Fruit fly (Drosophila melanogaster): Measurements from ENCODE around the gene CG6761.

CG6761 gene

dm6 chr3L:9718929-9719328 is 15.5 kb upstream of the CG6761 start, which contains the start of the genes CG18178 and CG14174 (continued):
- TF ChIP-seq sens-2 (GFP tag; IDR thresholded peaks at IDR 0.05), result no peak
- TF ChIP-seq pb (GFP tag; optimal IDR thresholded peaks at IDR 0.05), result no peak
- TF ChIP-seq HLH4C (GFP tag; IDR thresholded peaks at IDR 0.05; ENCODE audit: partially characterized antibody), result no peak
- peak; percentile 55 for TF ChIP-seq BtbVII (GFP tag; optimal IDR thresholded peaks at IDR 0.05)
- TF ChIP-seq dysf (GFP tag; IDR thresholded peaks at IDR 0.05), result peak; percentile 68; the same call in 2 of the 3 replicates
- no peak for TF ChIP-seq tio (GFP tag; optimal IDR thresholded peaks at IDR 0.05)
- peak; percentile 75 for TF ChIP-seq HmgZ (tag; optimal IDR thresholded peaks at IDR 0.05)
- peak; percentile 39 for TF ChIP-seq kay (GFP tag; optimal IDR thresholded peaks at IDR 0.05)
- no peak for TF ChIP-seq toy (GFP tag; IDR thresholded peaks at IDR 0.05)
- TF ChIP-seq zen2 (GFP tag; IDR thresholded peaks at IDR 0.05; ENCODE audit: partially characterized antibody), result no peak
- TF ChIP-seq CG16863 (GFP tag; optimal IDR thresholded peaks at IDR 0.05), result no peak
- TF ChIP-seq Gug (GFP tag; IDR thresholded peaks at IDR 0.05), result peak; percentile 13; the same call in 1 of the 4 replicates
- no peak for TF ChIP-seq MESR4 (GFP tag; optimal IDR thresholded peaks at IDR 0.05)
- TF ChIP-seq Tbp (GFP tag; optimal IDR thresholded peaks at IDR 0.05), result no peak
- no peak for TF ChIP-seq Awh (GFP tag; IDR thresholded peaks at IDR 0.05)
- TF ChIP-seq CG12659 (GFP tag; optimal IDR thresholded peaks at IDR 0.05), result peak; percentile 77
- TF ChIP-seq Nf-YC (tag; optimal IDR thresholded peaks at IDR 0.05), result peak; percentile 82
- peak; percentile 33; the same call in 1 of the 2 replicates for TF ChIP-seq unc-4 (GFP tag; IDR thresholded peaks at IDR 0.05; ENCODE audit: partially characterized antibody)
- TF ChIP-seq gcm2 (GFP tag; optimal IDR thresholded peaks at IDR 0.05), result no peak
- peak; percentile 34 for TF ChIP-seq ewg (GFP tag; optimal IDR thresholded peaks at IDR 0.05)
- peak; percentile 49; the same call in 1 of the 3 replicates for TF ChIP-seq CG11695 (GFP tag; IDR thresholded peaks at IDR 0.05)
- no peak for TF ChIP-seq HLH54F (GFP tag; optimal IDR thresholded peaks at IDR 0.05)
- TF ChIP-seq lmd (GFP tag; IDR thresholded peaks at IDR 0.05), result peak; percentile 68
- TF ChIP-seq stwl (tag; optimal IDR thresholded peaks at IDR 0.05), result peak; percentile 35
- TF ChIP-seq E2f1 (GFP tag; IDR thresholded peaks at IDR 0.05), result peak; percentile 59; the same call in 1 of the 2 replicates
- no peak for TF ChIP-seq CG33213 (GFP tag; optimal IDR thresholded peaks at IDR 0.05)
- no peak for TF ChIP-seq pnt (GFP tag; optimal IDR thresholded peaks at IDR 0.05)
- TF ChIP-seq CG34422 (GFP tag; IDR thresholded peaks at IDR 0.05), result peak; percentile 73
- peak; percentile 56; the same call in 1 of the 2 replicates for TF ChIP-seq wor (GFP tag; IDR thresholded peaks at IDR 0.05)
- TF ChIP-seq disco-r (GFP tag; optimal IDR thresholded peaks at IDR 0.05), result no peak
- TF ChIP-seq bcd (GFP tag; optimal IDR thresholded peaks at IDR 0.05), result peak; percentile 65
- peak; percentile 51 for TF ChIP-seq Six4 (GFP tag; optimal IDR thresholded peaks at IDR 0.05)
- peak; percentile 78 for TF ChIP-seq CG3847 (GFP tag; IDR thresholded peaks at IDR 0.05)
- TF ChIP-seq CG16815 (GFP tag; optimal IDR thresholded peaks at IDR 0.05), result peak; percentile 47
- TF ChIP-seq dm (GFP tag; optimal IDR thresholded peaks at IDR 0.05), result peak; percentile 84
- peak; percentile 37 for TF ChIP-seq Spps (tag; optimal IDR thresholded peaks at IDR 0.05)

DNA sequence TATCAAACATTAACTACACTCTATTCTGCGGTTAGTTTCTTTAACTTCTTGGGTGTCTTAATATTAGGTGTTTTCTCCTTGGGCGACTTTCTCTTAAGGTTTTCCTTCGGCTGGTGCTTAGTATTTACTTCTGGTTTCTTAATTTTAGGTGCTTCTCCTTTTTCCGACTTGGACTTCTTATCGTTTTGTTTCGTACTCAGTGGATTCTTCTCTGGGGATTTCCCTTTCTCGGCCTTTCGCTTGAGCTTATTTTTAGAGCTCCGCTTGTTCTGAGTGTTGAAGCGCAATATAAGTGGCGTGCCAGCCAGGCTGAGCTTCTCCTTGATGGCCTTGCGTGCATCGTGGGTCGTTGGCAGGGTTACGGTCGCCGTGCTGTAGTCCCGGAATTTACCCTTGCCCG is 14.4 kb upstream of the CG6761 start:
- no peak for TF ChIP-seq NC2β (GFP tag; optimal IDR thresholded peaks at IDR 0.05)
- no peak for TF ChIP-seq E2f2 (GFP tag; IDR thresholded peaks at IDR 0.05)
- no peak for TF ChIP-seq disco-r (GFP tag; optimal IDR thresholded peaks at IDR 0.05)
- 0 out of 3 replicates have a peak, but pooled peaks have one; percentile 15 for TF ChIP-seq CG7963 (GFP tag; IDR thresholded peaks at IDR 0.05; ENCODE audit: partially characterized antibody)
- no peak for TF ChIP-seq tll (GFP tag; optimal IDR thresholded peaks at IDR 0.05)
- TF ChIP-seq ro (GFP tag; IDR thresholded peaks at IDR 0.05), result no peak
- TF ChIP-seq CG9932 (GFP tag; IDR thresholded peaks at IDR 0.05), result no peak
- TF ChIP-seq CG6689 (GFP tag; IDR thresholded peaks at IDR 0.05), result no peak
